Comparison of ENCODE assay signal across 5 fruit fly cellular contexts in genomic region chr3L:19902560-19903399, dm6.
TF ChIP-seq lines count a peak whose summit lies in the region.

No protein-coding gene starts in this region.

- peak; percentile 51 for TF ChIP-seq CTCF in whole organism, embryonic (GFP tag; optimal IDR thresholded peaks at IDR 0.05; lab: Kevin White, UChicago)

TF ChIP-seq in whole organism, adult, 20 proteins besides CTCF, POLR2A, EP300 and RAD21 (continues in another document):
- no peak for TF ChIP-seq toe (GFP tag; optimal IDR thresholded peaks at IDR 0.05; lab: Kevin White, UChicago)
- no peak for TF ChIP-seq Hr96 (GFP tag; optimal IDR thresholded peaks at IDR 0.05; lab: Kevin White, UChicago)
- no peak for TF ChIP-seq cnc (optimal IDR thresholded peaks at IDR 0.05; lab: Kevin White, UChicago)
- peak; percentile 54 for TF ChIP-seq bab1 (GFP tag; optimal IDR thresholded peaks at IDR 0.05; lab: Kevin White, UChicago)
- TF ChIP-seq CG5204 (GFP tag; optimal IDR thresholded peaks at IDR 0.05; lab: Kevin White, UChicago): no peak
- TF ChIP-seq CG1620 (GFP tag; optimal IDR thresholded peaks at IDR 0.05; lab: Kevin White, UChicago): no peak
- TF ChIP-seq cic (GFP tag; optimal IDR thresholded peaks at IDR 0.05; lab: Kevin White, UChicago): no peak
- TF ChIP-seq Clk (GFP tag; optimal IDR thresholded peaks at IDR 0.05; lab: Kevin White, UChicago): no peak
- no peak for TF ChIP-seq ovo (GFP tag; optimal IDR thresholded peaks at IDR 0.05; lab: Kevin White, UChicago)
- TF ChIP-seq Mnt (GFP tag; optimal IDR thresholded peaks at IDR 0.05; lab: Kevin White, UChicago): no peak
- peak; percentile 4 for TF ChIP-seq CG12768 (GFP tag; optimal IDR thresholded peaks at IDR 0.05; lab: Kevin White, UChicago)
- no peak for TF ChIP-seq pad (GFP tag; optimal IDR thresholded peaks at IDR 0.05; lab: Kevin White, UChicago)
- peak; percentile 11 for TF ChIP-seq CG7045 (GFP tag; optimal IDR thresholded peaks at IDR 0.05; lab: Kevin White, UChicago)
- no peak for TF ChIP-seq tj (GFP tag; optimal IDR thresholded peaks at IDR 0.05; lab: Kevin White, UChicago)
- TF ChIP-seq kay (GFP tag; lab: Kevin White, UChicago; ENCODE audit: borderline replicate concordance): no peak
- peak; percentile 40 for TF ChIP-seq CG33017 (tag; optimal IDR thresholded peaks at IDR 0.05; lab: Kevin White, UChicago)
- no peak for TF ChIP-seq CG14711 (tag; optimal IDR thresholded peaks at IDR 0.05; lab: Kevin White, UChicago)
- TF ChIP-seq CG11617 (GFP tag; optimal IDR thresholded peaks at IDR 0.05; lab: Kevin White, UChicago): no peak
- TF ChIP-seq CG7101 (tag; optimal IDR thresholded peaks at IDR 0.05; lab: Kevin White, UChicago): peak; percentile 56

TF ChIP-seq in whole organism, embryonic, 481 proteins besides CTCF, POLR2A, EP300 and RAD21 (continues in another document):
- peak; percentile 69 for TF ChIP-seq CG10267 (tag; optimal IDR thresholded peaks at IDR 0.05; lab: Kevin White, UChicago)
- TF ChIP-seq CG11456 (GFP tag; IDR thresholded peaks at IDR 0.05; lab: Robert Waterston, UW): peak; percentile 95
- peak; percentile 93 for TF ChIP-seq CG32767 (GFP tag; IDR thresholded peaks at IDR 0.05; lab: Robert Waterston, UW)
- TF ChIP-seq CG7839 (tag; optimal IDR thresholded peaks at IDR 0.05; lab: Kevin White, UChicago): peak; percentile 97
- TF ChIP-seq sisA (GFP tag; IDR thresholded peaks at IDR 0.05; lab: Robert Waterston, UW): peak; percentile 90
- peak; percentile 95 for TF ChIP-seq vvl (GFP tag; IDR thresholded peaks at IDR 0.05; lab: Robert Waterston, UW)
- TF ChIP-seq cwo (GFP tag; optimal IDR thresholded peaks at IDR 0.05; lab: Kevin White, UChicago): peak; percentile 90
- peak; percentile 81 for TF ChIP-seq dmrt11E (tag; optimal IDR thresholded peaks at IDR 0.05; lab: Kevin White, UChicago)
- TF ChIP-seq CG30020 (tag; optimal IDR thresholded peaks at IDR 0.05; lab: Kevin White, UChicago): peak; percentile 64
- TF ChIP-seq CG13296 (GFP tag; optimal IDR thresholded peaks at IDR 0.05; lab: Kevin White, UChicago): peak; percentile 94
- peak; percentile 86 for TF ChIP-seq gro (GFP tag; optimal IDR thresholded peaks at IDR 0.05; lab: Kevin White, UChicago)
- TF ChIP-seq CG8944 (GFP tag; optimal IDR thresholded peaks at IDR 0.05; lab: Kevin White, UChicago): peak; percentile 94
- peak; percentile 79 for TF ChIP-seq Ravus (GFP tag; IDR thresholded peaks at IDR 0.05; lab: Robert Waterston, UW)
- peak; percentile 64 for TF ChIP-seq Neu2 (GFP tag; optimal IDR thresholded peaks at IDR 0.05; lab: Kevin White, UChicago; ENCODE audit: borderline replicate concordance)
- peak; percentile 88; the same call in 2 of the 3 replicates for TF ChIP-seq B-H1 (GFP tag; IDR thresholded peaks at IDR 0.05; lab: Robert Waterston, UW)
- TF ChIP-seq CG7357 (GFP tag; IDR thresholded peaks at IDR 0.05; lab: Robert Waterston, UW): peak; percentile 89
- peak; percentile 91 for TF ChIP-seq wek (GFP tag; optimal IDR thresholded peaks at IDR 0.05; lab: Kevin White, UChicago)
- peak; percentile 87 for TF ChIP-seq Mes4 (GFP tag; optimal IDR thresholded peaks at IDR 0.05; lab: Kevin White, UChicago)

TF ChIP-seq in whole organism, prepupa, 60 proteins besides CTCF, POLR2A, EP300 and RAD21 (continues in another document):
- TF ChIP-seq CG31627 (GFP tag; optimal IDR thresholded peaks at IDR 0.05; lab: Kevin White, UChicago): peak; percentile 99
- TF ChIP-seq acj6 (GFP tag; optimal IDR thresholded peaks at IDR 0.05; lab: Kevin White, UChicago): peak; percentile 99
- peak; percentile 96 for TF ChIP-seq CG16779 (tag; optimal IDR thresholded peaks at IDR 0.05; lab: Kevin White, UChicago)
- peak; percentile 93 for TF ChIP-seq Blimp-1 (GFP tag; optimal IDR thresholded peaks at IDR 0.05; lab: Kevin White, UChicago)
- peak; percentile 98 for TF ChIP-seq Hr4 (GFP tag; optimal IDR thresholded peaks at IDR 0.05; lab: Kevin White, UChicago)
- TF ChIP-seq CG1621 (tag; optimal IDR thresholded peaks at IDR 0.05; lab: Kevin White, UChicago): peak; percentile 98
- peak; percentile 95 for TF ChIP-seq dac (GFP tag; optimal IDR thresholded peaks at IDR 0.05; lab: Kevin White, UChicago)
- peak; percentile 100 for TF ChIP-seq Eip78C (GFP tag; lab: Kevin White, UChicago)
- TF ChIP-seq salr (GFP tag; optimal IDR thresholded peaks at IDR 0.05; lab: Kevin White, UChicago): peak; percentile 96 to 97
- TF ChIP-seq CG32006 (GFP tag; optimal IDR thresholded peaks at IDR 0.05; lab: Kevin White, UChicago): peak; percentile 98
- TF ChIP-seq CG9139 (GFP tag; optimal IDR thresholded peaks at IDR 0.05; lab: Kevin White, UChicago): peak; percentile 89
- TF ChIP-seq topi (GFP tag; optimal IDR thresholded peaks at IDR 0.05; lab: Kevin White, UChicago): peak; percentile 99
- peak; percentile 99 for TF ChIP-seq esn (GFP tag; optimal IDR thresholded peaks at IDR 0.05; lab: Kevin White, UChicago)
- peak; percentile 51 for TF ChIP-seq fkh (GFP tag; optimal IDR thresholded peaks at IDR 0.05; lab: Kevin White, UChicago)
- TF ChIP-seq CG6792 (GFP tag; optimal IDR thresholded peaks at IDR 0.05; lab: Kevin White, UChicago): peak; percentile 99
- peak; percentile 96 for TF ChIP-seq CG6276 (GFP tag; optimal IDR thresholded peaks at IDR 0.05; lab: Kevin White, UChicago)
- peak; percentile 98 for TF ChIP-seq fd59A (GFP tag; optimal IDR thresholded peaks at IDR 0.05; lab: Kevin White, UChicago)
- peak; percentile 99 for TF ChIP-seq dsx (GFP tag; optimal IDR thresholded peaks at IDR 0.05; lab: Kevin White, UChicago; ENCODE audit: poor library complexity, severe bottlenecking)
- TF ChIP-seq Hr38 (GFP tag; optimal IDR thresholded peaks at IDR 0.05; lab: Kevin White, UChicago): peak; percentile 68

TF ChIP-seq in whole organism, pupa, 21 proteins besides CTCF, POLR2A, EP300 and RAD21:
- TF ChIP-seq CG13204 (GFP tag; optimal IDR thresholded peaks at IDR 0.05; lab: Kevin White, UChicago): peak; percentile 95
- TF ChIP-seq gl (tag; optimal IDR thresholded peaks at IDR 0.05; lab: Kevin White, UChicago): peak; percentile 97
- peak; percentile 95 for TF ChIP-seq CG14655 (GFP tag; optimal IDR thresholded peaks at IDR 0.05; lab: Kevin White, UChicago)
- peak; percentile 92 for TF ChIP-seq CG8159 (tag; optimal IDR thresholded peaks at IDR 0.05; lab: Kevin White, UChicago)
- peak; percentile 98 for TF ChIP-seq CG34367 (tag; optimal IDR thresholded peaks at IDR 0.05; lab: Kevin White, UChicago)
- peak; percentile 97 for TF ChIP-seq CG9948 (tag; optimal IDR thresholded peaks at IDR 0.05; lab: Kevin White, UChicago)
- TF ChIP-seq rn (GFP tag; IDR thresholded peaks at IDR 0.05; lab: Robert Waterston, UW): peak; percentile 95
- TF ChIP-seq Pif1B (GFP tag; optimal IDR thresholded peaks at IDR 0.05; lab: Kevin White, UChicago): peak; percentile 97
- TF ChIP-seq Snoo (tag; optimal IDR thresholded peaks at IDR 0.05; lab: Kevin White, UChicago): peak; percentile 95
- peak; percentile 93 for TF ChIP-seq CG8301 (tag; optimal IDR thresholded peaks at IDR 0.05; lab: Kevin White, UChicago)
- peak; percentile 98 for TF ChIP-seq fd96Ca (GFP tag; IDR thresholded peaks at IDR 0.05; lab: Robert Waterston, UW)
- TF ChIP-seq Ets98B (GFP tag; IDR thresholded peaks at IDR 0.05; lab: Robert Waterston, UW): peak; percentile 95
- TF ChIP-seq CG4496 (GFP tag; IDR thresholded peaks at IDR 0.05; lab: Robert Waterston, UW): peak; percentile 98
- peak; percentile 90 for TF ChIP-seq CG10348 (GFP tag; IDR thresholded peaks at IDR 0.05; lab: Robert Waterston, UW)
- TF ChIP-seq D1 (tag; optimal IDR thresholded peaks at IDR 0.05; lab: Kevin White, UChicago): peak; percentile 80
- peak; percentile 97 for TF ChIP-seq CG32121 (GFP tag; IDR thresholded peaks at IDR 0.05; lab: Robert Waterston, UW)
- peak; percentile 31 for TF ChIP-seq EcR (GFP tag; optimal IDR thresholded peaks at IDR 0.05; lab: Kevin White, UChicago)
- TF ChIP-seq CG17806 (tag; optimal IDR thresholded peaks at IDR 0.05; lab: Kevin White, UChicago): peak; percentile 99
- TF ChIP-seq Pif1A (GFP tag; optimal IDR thresholded peaks at IDR 0.05; lab: Kevin White, UChicago): peak; percentile 98
- peak; percentile 98 for TF ChIP-seq CG15710 (tag; optimal IDR thresholded peaks at IDR 0.05; lab: Kevin White, UChicago)
- TF ChIP-seq CG12605 (GFP tag; IDR thresholded peaks at IDR 0.05; lab: Robert Waterston, UW): peak; percentile 92
TF ChIP-seq in whole organism, pupa: peak in this region for 21.

TF ChIP-seq in whole organism, wandering third instar larva, 38 proteins besides CTCF, POLR2A, EP300 and RAD21 (continues in another document):
- TF ChIP-seq foxo (GFP tag; optimal IDR thresholded peaks at IDR 0.05; lab: Kevin White, UChicago): peak; percentile 93 to 98
- TF ChIP-seq jim (GFP tag; optimal IDR thresholded peaks at IDR 0.05; lab: Kevin White, UChicago): peak; percentile 22
- TF ChIP-seq CrebA (GFP tag; optimal IDR thresholded peaks at IDR 0.05; lab: Kevin White, UChicago; ENCODE audit: borderline replicate concordance): peak; percentile 65
- peak; percentile 99 for TF ChIP-seq woc (GFP tag; optimal IDR thresholded peaks at IDR 0.05; lab: Kevin White, UChicago)
- peak; percentile 97 for TF ChIP-seq fru (GFP tag; optimal IDR thresholded peaks at IDR 0.05; lab: Kevin White, UChicago)
- TF ChIP-seq pan (optimal IDR thresholded peaks at IDR 0.05; lab: Kevin White, UChicago): no peak
- TF ChIP-seq psq (GFP tag; optimal IDR thresholded peaks at IDR 0.05; lab: Kevin White, UChicago): peak; percentile 98
- no peak for TF ChIP-seq dl (GFP tag; optimal IDR thresholded peaks at IDR 0.05; lab: Kevin White, UChicago; ENCODE audit: insufficient read depth in 1 of 2, partially characterized antibody in 2 of 2)
- TF ChIP-seq HLH106 (tag; optimal IDR thresholded peaks at IDR 0.05; lab: Kevin White, UChicago): peak; percentile 96
- peak; percentile 98 for TF ChIP-seq CG32264 (GFP tag; optimal IDR thresholded peaks at IDR 0.05; lab: Kevin White, UChicago)
- peak; percentile 99 for TF ChIP-seq ey (GFP tag; optimal IDR thresholded peaks at IDR 0.05; lab: Kevin White, UChicago)
- TF ChIP-seq Abd-B (GFP tag; optimal IDR thresholded peaks at IDR 0.05; lab: Kevin White, UChicago): no peak
- no peak for TF ChIP-seq N (GFP tag; optimal IDR thresholded peaks at IDR 0.05; lab: Kevin White, UChicago)
- TF ChIP-seq Mio (GFP tag; optimal IDR thresholded peaks at IDR 0.05; lab: Kevin White, UChicago): peak; percentile 87
- peak; percentile 90 for TF ChIP-seq Vsx2 (GFP tag; optimal IDR thresholded peaks at IDR 0.05; lab: Kevin White, UChicago; ENCODE audit: partially characterized antibody)
- peak; percentile 98 for TF ChIP-seq sage (GFP tag; optimal IDR thresholded peaks at IDR 0.05; lab: Kevin White, UChicago)
- peak; percentile 96 for TF ChIP-seq Rel (GFP tag; optimal IDR thresholded peaks at IDR 0.05; lab: Kevin White, UChicago)
- peak; percentile 73 for TF ChIP-seq Rel (tag; optimal IDR thresholded peaks at IDR 0.05; lab: Kevin White, UChicago)
- peak; percentile 90 for TF ChIP-seq Jra (GFP tag; optimal IDR thresholded peaks at IDR 0.05; lab: Kevin White, UChicago)
- TF ChIP-seq CG9705 (GFP tag; optimal IDR thresholded peaks at IDR 0.05; lab: Kevin White, UChicago): peak; percentile 7
- TF ChIP-seq rgr (GFP tag; optimal IDR thresholded peaks at IDR 0.05; lab: Kevin White, UChicago): peak; percentile 99
- peak; percentile 95 for TF ChIP-seq tai (GFP tag; optimal IDR thresholded peaks at IDR 0.05; lab: Kevin White, UChicago)
- peak; percentile 98 for TF ChIP-seq Hnf4 (GFP tag; optimal IDR thresholded peaks at IDR 0.05; lab: Kevin White, UChicago)
